Fruit fly (Drosophila melanogaster): ENCODE measurements around the gene aub.

DNA sequence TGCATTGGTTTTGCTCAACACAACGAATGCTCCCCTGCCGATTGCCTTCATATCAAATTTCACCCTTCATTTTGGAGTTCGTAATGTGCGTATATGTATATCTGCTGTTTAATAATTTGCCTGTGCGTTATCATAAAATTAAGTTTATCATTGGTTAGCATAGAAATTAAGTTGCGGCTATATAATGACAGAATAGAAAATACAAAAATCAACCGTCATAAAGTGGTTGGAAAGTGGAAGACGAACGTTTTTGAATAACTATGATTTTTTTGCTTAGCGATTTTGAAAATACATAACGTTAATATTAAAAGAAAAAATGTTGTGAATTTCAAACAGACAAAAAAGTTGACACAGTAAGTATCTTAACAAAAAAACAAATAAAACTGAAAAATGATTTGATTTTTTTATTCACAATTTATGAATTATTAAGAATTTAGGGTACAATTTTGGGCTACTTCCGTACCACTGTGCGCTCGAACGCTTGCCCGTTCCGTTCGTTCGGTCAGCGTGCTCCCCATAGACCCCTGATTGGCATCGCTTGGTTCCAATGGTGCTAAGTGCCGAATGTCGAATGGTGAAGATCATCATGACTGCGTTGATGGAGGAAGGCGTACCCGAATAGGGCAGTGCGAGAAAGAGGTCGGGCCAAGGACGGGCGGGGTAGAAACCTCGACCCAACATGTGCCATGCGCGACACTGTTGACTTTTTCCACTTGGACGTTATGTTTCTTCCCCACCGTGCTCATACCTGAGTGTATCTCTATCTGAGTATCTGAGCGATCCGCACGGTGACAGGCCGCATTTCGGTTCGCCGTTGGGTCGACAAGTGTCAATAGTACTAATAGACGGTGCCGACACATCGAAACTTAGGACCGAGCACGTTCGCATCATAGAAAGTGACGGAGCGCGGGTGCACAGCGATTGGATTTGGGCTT, 36.6 kb upstream of the aub start:
- TF ChIP-seq h (optimal IDR thresholded peaks at IDR 0.05) = no peak
- TF ChIP-seq Sin3A (optimal IDR thresholded peaks at IDR 0.05) = no peak
- TF ChIP-seq psq (optimal IDR thresholded peaks at IDR 0.05) = no peak
- no peak for TF ChIP-seq Myc (optimal IDR thresholded peaks at IDR 0.05)
